Fruit fly (Drosophila melanogaster) S2 (cell line): Measurements from ENCODE around the gene CG32263.

Source experiments
- CG8478 ChIP-seq: fragments of >200 bp; optimal IDR thresholded peaks from 2 replicates; lab custom pipeline; 2018
- CTCF ChIP-seq, 2 experiments: fragments of >200 bp; optimal IDR thresholded peaks; 2 replicates each; lab custom pipeline; 2018

- no peak for TF ChIP-seq CTCF (optimal IDR thresholded peaks at IDR 0.05; lab: Kevin White, UChicago)
- TF ChIP-seq CG8478 = no peak
Observed at dm6 chr3L:3798488-3798887, 12.4 kb downstream of the CG32263 start.
